Fruit fly (Drosophila melanogaster) whole organism, embryonic: ENCODE data around the gene armi.

Source experiments
- Atf3 ChIP-seq: fragments of 200-800 bp; sonication (Bioruptor generic); optimal IDR thresholded peaks from 3 replicates; lab custom pipeline; 2016; ENCODE audit warnings: missing biosample characterization, missing genetic modification characterization
- Awh ChIP-seq: fragments of 200-800 bp; sonication (Bioruptor generic); IDR thresholded peaks from 2 replicates; pipeline ENCODE4, ENCODE4 v1.3.6; 2022; ENCODE audit warnings: missing biosample characterization, missing genetic modification characterization
- B-H1 ChIP-seq: fragments of 200-800 bp; sonication (Bioruptor generic); IDR thresholded peaks from 3 replicates; pipeline ENCODE4 v1.3.6; 2022; ENCODE audit warnings: missing biosample characterization, missing genetic modification characterization
- C15 ChIP-seq: fragments of 200-800 bp; sonication (Bioruptor generic); IDR thresholded peaks from 3 replicates; pipeline ENCODE4 v1.3.6; 2022; ENCODE audit warnings: missing biosample characterization, missing genetic modification characterization
- CG10209 ChIP-seq: fragments of 200-800 bp; sonication (Bioruptor generic); optimal IDR thresholded peaks from 3 replicates; lab custom pipeline; 2017; ENCODE audit warnings: missing biosample characterization, mild to moderate bottlenecking, missing genetic modification characterization, missing genetic modification reagents
- CG1024 ChIP-seq: fragments of 200-800 bp; sonication (Bioruptor generic); IDR thresholded peaks from 2 replicates; pipeline ENCODE4 v1.3.6; 2022; ENCODE audit warnings: missing biosample characterization, missing genetic modification characterization
- CG10979 ChIP-seq: fragments of 200-800 bp; sonication (Bioruptor generic); optimal IDR thresholded peaks from 2 replicates; lab custom pipeline; 2018; ENCODE audit warnings: missing biosample characterization, mild to moderate bottlenecking, missing genetic modification characterization, moderate library complexity
- CG12659 ChIP-seq: fragments of 200-800 bp; sonication (Bioruptor generic); optimal IDR thresholded peaks from 3 replicates; lab custom pipeline; 2017; ENCODE audit warnings: mild to moderate bottlenecking, missing biosample characterization, missing genetic modification reagents, missing genetic modification characterization
- CG13424 ChIP-seq: fragments of 200-800 bp; sonication (Bioruptor generic); optimal IDR thresholded peaks from 2 replicates; lab custom pipeline; 2019; ENCODE audit warnings: missing biosample characterization, mild to moderate bottlenecking, missing genetic modification characterization, moderate library complexity
- CG13624 ChIP-seq: fragments of 200-800 bp; sonication (Bioruptor generic); optimal IDR thresholded peaks from 2 replicates; lab custom pipeline; 2016; ENCODE audit warnings: missing biosample characterization, missing genetic modification characterization
- CG14441 ChIP-seq: fragments of 200-800 bp; sonication (Bioruptor generic); IDR thresholded peaks from 2 replicates; pipeline ENCODE4 v1.3.6; 2022; ENCODE audit warnings: missing biosample characterization, missing genetic modification characterization
- CG15514 ChIP-seq: fragments of 200-800 bp; sonication (Bioruptor generic); optimal IDR thresholded peaks from 3 replicates; lab custom pipeline; 2017; ENCODE audit warnings: missing biosample characterization, missing genetic modification characterization, mild to moderate bottlenecking, moderate library complexity, missing genetic modification reagents
- CG16863 ChIP-seq: fragments of 200-800 bp; sonication (Bioruptor generic); optimal IDR thresholded peaks from 3 replicates; lab custom pipeline; 2016; ENCODE audit warnings: missing biosample characterization, missing genetic modification characterization
- CG1792 ChIP-seq: fragments of 200-800 bp; sonication (Bioruptor generic); optimal IDR thresholded peaks from 2 replicates; lab custom pipeline; 2016; ENCODE audit warnings: missing biosample characterization, missing genetic modification characterization
- CG18262 ChIP-seq: fragments of 200-800 bp; optimal IDR thresholded peaks from 3 replicates; lab custom pipeline; 2019; ENCODE audit warnings: missing biosample characterization, mild to moderate bottlenecking, missing genetic modification characterization, moderate library complexity
- CG30403 ChIP-seq: fragments of 200-800 bp; sonication (Bioruptor generic); optimal IDR thresholded peaks from 3 replicates; lab custom pipeline; 2016; ENCODE audit warnings: missing biosample characterization, missing genetic modification characterization
- CG32532 ChIP-seq: fragments of 200-800 bp; sonication (Bioruptor generic); IDR thresholded peaks from 2 replicates; pipeline ENCODE4 v1.3.6; 2022; ENCODE audit warnings: missing biosample characterization, missing genetic modification characterization
- CG3847 ChIP-seq: fragments of 200-800 bp; sonication (Bioruptor generic); IDR thresholded peaks from 2 replicates; pipeline ENCODE4 v1.3.6; 2022; ENCODE audit warnings: missing biosample characterization, missing genetic modification characterization
- CG43689 ChIP-seq: fragments of 200-800 bp; sonication (Bioruptor generic); IDR thresholded peaks from 2 replicates; pipeline ENCODE4 v1.3.6; 2022; ENCODE audit warnings: missing biosample characterization, missing genetic modification characterization
- CG4854 ChIP-seq: fragments of 200-800 bp; sonication (Bioruptor generic); optimal IDR thresholded peaks from 2 replicates; lab custom pipeline; 2016; ENCODE audit warnings: missing biosample characterization, missing genetic modification characterization, inconsistent platforms
- CG6683 ChIP-seq: fragments of 200-800 bp; sonication (Bioruptor generic); optimal IDR thresholded peaks from 2 replicates; lab custom pipeline; 2017; ENCODE audit warnings: missing biosample characterization, mild to moderate bottlenecking, missing genetic modification characterization, missing genetic modification reagents
- CG6765 ChIP-seq: fragments of 200-800 bp; sonication (Bioruptor generic); optimal IDR thresholded peaks from 3 replicates; lab custom pipeline; 2017; ENCODE audit warnings: missing biosample characterization, mild to moderate bottlenecking, missing genetic modification characterization
- CG6854 ChIP-seq: fragments of 200-800 bp; sonication (Bioruptor generic); optimal IDR thresholded peaks from 3 replicates; lab custom pipeline; 2017; ENCODE audit warnings: missing biosample characterization, mild to moderate bottlenecking, missing genetic modification characterization
- CG7745 ChIP-seq: fragments of 200-800 bp; sonication (Bioruptor generic); optimal IDR thresholded peaks from 2 replicates; lab custom pipeline; 2018; ENCODE audit warnings: missing biosample characterization, mild to moderate bottlenecking, missing genetic modification characterization, moderate library complexity
- CG8388 ChIP-seq: fragments of 200-800 bp; sonication (Bioruptor generic); optimal IDR thresholded peaks from 2 replicates; lab custom pipeline; 2019; ENCODE audit warnings: missing biosample characterization, mild to moderate bottlenecking, missing genetic modification characterization, moderate library complexity
- CG9932 ChIP-seq: fragments of 200-800 bp; sonication (Bioruptor generic); IDR thresholded peaks from 2 replicates; pipeline ENCODE4 v1.3.6; 2022; ENCODE audit warnings: missing biosample characterization, missing genetic modification characterization
- CrebB ChIP-seq: fragments of 200-800 bp; sonication (Bioruptor generic); optimal IDR thresholded peaks from 3 replicates; lab custom pipeline; 2018; ENCODE audit warnings: missing biosample characterization, mild to moderate bottlenecking, missing genetic modification characterization
- D19A ChIP-seq: fragments of 200-800 bp; optimal IDR thresholded peaks from 3 replicates; lab custom pipeline; 2019; ENCODE audit warnings: missing biosample characterization, mild to moderate bottlenecking, missing genetic modification characterization, moderate library complexity
- D19B ChIP-seq: fragments of 200-800 bp; sonication (Bioruptor generic); optimal IDR thresholded peaks from 2 replicates; lab custom pipeline; 2017; ENCODE audit warnings: missing biosample characterization, mild to moderate bottlenecking, missing genetic modification characterization
- Ets97D ChIP-seq: fragments of 200-800 bp; sonication (Bioruptor generic); optimal IDR thresholded peaks from 3 replicates; lab custom pipeline; 2016; ENCODE audit warnings: missing biosample characterization, missing genetic modification characterization
- Fer1 ChIP-seq: fragments of 200-800 bp; sonication (Bioruptor generic); optimal IDR thresholded peaks from 2 replicates; lab custom pipeline; 2017; ENCODE audit warnings: missing biosample characterization, mild to moderate bottlenecking, missing genetic modification characterization
- Nf-YA ChIP-seq: fragments of 200-800 bp; sonication (Bioruptor generic); IDR thresholded peaks from 2 replicates; pipeline ENCODE4 v1.3.6; 2022; ENCODE audit warnings: missing biosample characterization, missing genetic modification characterization
- Nf-YB ChIP-seq: fragments of 200-800 bp; sonication (Bioruptor generic); optimal IDR thresholded peaks from 3 replicates; lab custom pipeline; 2019; ENCODE audit warnings: missing biosample characterization, mild to moderate bottlenecking, missing genetic modification characterization, moderate library complexity
- Oli ChIP-seq: fragments of 200-800 bp; sonication (Bioruptor generic); optimal IDR thresholded peaks from 2 replicates; lab custom pipeline; 2018; ENCODE audit warnings: missing biosample characterization, mild to moderate bottlenecking, missing genetic modification characterization, moderate library complexity
- Rfx ChIP-seq: fragments of 200-800 bp; sonication (Bioruptor generic); IDR thresholded peaks from 2 replicates; pipeline ENCODE4 v1.3.6; 2022; ENCODE audit warnings: missing biosample characterization, missing genetic modification characterization
- aop ChIP-seq: fragments of 200-800 bp; sonication (Bioruptor generic); IDR thresholded peaks from 2 replicates; pipeline ENCODE4 v1.3.6; 2022; ENCODE audit warnings: missing biosample characterization, missing genetic modification characterization
- ap ChIP-seq: fragments of 200-800 bp; sonication (Bioruptor generic); IDR thresholded peaks from 2 replicates; pipeline ENCODE4 v1.3.6; 2022; ENCODE audit warnings: missing biosample characterization, missing genetic modification characterization
- ash1 ChIP-seq: fragments of 200-800 bp; sonication (Bioruptor generic); optimal IDR thresholded peaks from 2 replicates; lab custom pipeline; 2018; ENCODE audit warnings: missing biosample characterization, mild to moderate bottlenecking, missing genetic modification characterization
- bcd ChIP-seq: fragments of 200-800 bp; sonication (Bioruptor generic); optimal IDR thresholded peaks from 2 replicates; lab custom pipeline; 2017; ENCODE audit warnings: missing biosample characterization, mild to moderate bottlenecking, missing genetic modification characterization
- cas ChIP-seq: fragments of 200-800 bp; sonication (Bioruptor generic); IDR thresholded peaks from 2 replicates; pipeline ENCODE4 v1.3.6; 2022; ENCODE audit warnings: missing biosample characterization, missing genetic modification characterization
- da ChIP-seq: fragments of 200-800 bp; sonication (Bioruptor generic); optimal IDR thresholded peaks from 2 replicates; lab custom pipeline; 2016; ENCODE audit warnings: missing biosample characterization, missing genetic modification characterization
- dimm ChIP-seq: fragments of 200-800 bp; sonication (Bioruptor generic); IDR thresholded peaks from 2 replicates; pipeline ENCODE4 v1.3.6; 2022; ENCODE audit warnings: missing biosample characterization, missing genetic modification characterization
- insv ChIP-seq, 2 experiments: fragments of 200-800 bp; sonication (Bioruptor generic); optimal IDR thresholded peaks; 3 replicates each; lab custom pipeline; 2016 to 2018; ENCODE audit warnings: missing biosample characterization in 2 of 2, missing genetic modification characterization in 2 of 2
- jigr1 ChIP-seq: fragments of 200-800 bp; sonication (Bioruptor generic); IDR thresholded peaks from 3 replicates; pipeline ENCODE4 v1.3.6; 2022; ENCODE audit warnings: missing biosample characterization, missing genetic modification characterization
- jumu ChIP-seq: fragments of 200-800 bp; sonication (Bioruptor generic); optimal IDR thresholded peaks from 3 replicates; lab custom pipeline; 2016; ENCODE audit warnings: missing biosample characterization, missing genetic modification characterization
- lilli ChIP-seq: fragments of 200-800 bp; sonication (Bioruptor generic); optimal IDR thresholded peaks from 3 replicates; lab custom pipeline; 2016; ENCODE audit warnings: missing biosample characterization, missing genetic modification characterization
- mld ChIP-seq: fragments of 200-800 bp; sonication (Bioruptor generic); IDR thresholded peaks from 3 replicates; pipeline ENCODE4 v1.3.6; 2022; ENCODE audit warnings: missing biosample characterization, missing genetic modification characterization; ENCODE audit not compliant: partially characterized antibody
- pita ChIP-seq: fragments of 200-800 bp; sonication (Bioruptor generic); optimal IDR thresholded peaks from 2 replicates; lab custom pipeline; 2017; ENCODE audit warnings: missing biosample characterization, mild to moderate bottlenecking, missing genetic modification characterization
- sens ChIP-seq: fragments of 200-800 bp; sonication (Bioruptor generic); peaks from one replicate; lab custom pipeline; 2016; ENCODE audit warnings: missing biosample characterization, missing genetic modification characterization
- slp2 ChIP-seq: fragments of 200-800 bp; sonication (Bioruptor generic); optimal IDR thresholded peaks from 2 replicates; lab custom pipeline; 2016; ENCODE audit warnings: missing biosample characterization, missing genetic modification characterization
- unc-4 ChIP-seq: fragments of 200-800 bp; sonication (Bioruptor generic); IDR thresholded peaks from 2 replicates; pipeline ENCODE4 v1.3.6; 2022; ENCODE audit warnings: missing biosample characterization, missing genetic modification characterization; ENCODE audit not compliant: partially characterized antibody
- unpg ChIP-seq: fragments of 200-800 bp; sonication (Bioruptor generic); optimal IDR thresholded peaks from 3 replicates; lab custom pipeline; 2018; ENCODE audit warnings: missing biosample characterization, mild to moderate bottlenecking, missing genetic modification characterization, moderate library complexity

armi gene

dm6 chr3L:3471174-3471573, 10.1 kb downstream of the armi start, which contains the start of gene CG14971 (continued):
- TF ChIP-seq ap (GFP tag; lab: Robert Waterston, UW) (no peak), ash1 (GFP tag; lab: Kevin White, UChicago) (no peak), unpg (GFP tag; lab: Kevin White, UChicago) (no peak), da (no peak), dimm (GFP tag; lab: Robert Waterston, UW) (no peak), lilli (peak; percentile 70), Awh (GFP tag; lab: Robert Waterston, UW) (no peak), CG7745 (tag; lab: Kevin White, UChicago) (no peak), CG3847 (peak; percentile 40; the same call in 1 of the 2 replicates), CG30403 (GFP tag; lab: Kevin White, UChicago) (no peak), sens (GFP tag; lab: Kevin White, UChicago) (peak; percentile 82), B-H1 (GFP tag; lab: Robert Waterston, UW) (no peak), CG9932 (GFP tag; lab: Robert Waterston, UW) (peak; percentile 73), CG1792 (GFP tag; lab: Kevin White, UChicago) (peak; percentile 4), Ets97D (peak; percentile 67), CG10979 (tag; lab: Kevin White, UChicago) (peak; percentile 18), Nf-YA (no peak), CG32532 (peak; percentile 53), mld (peak; percentile 72; the same call in 2 of the 3 replicates), bcd (GFP tag; lab: Kevin White, UChicago) (peak; percentile 9), CG13624 (GFP tag; lab: Kevin White, UChicago) (peak; percentile 56), CG15514 (peak; percentile 80)

- no peak for TF ChIP-seq Nf-YB
- no peak for TF ChIP-seq slp2 (GFP tag; lab: Kevin White, UChicago)
- TF ChIP-seq pita (GFP tag; lab: Kevin White, UChicago): peak; percentile 12
- no peak for TF ChIP-seq C15
- TF ChIP-seq aop (GFP tag; lab: Robert Waterston, UW): no peak
- no peak for TF ChIP-seq CG6854 (GFP tag; lab: Kevin White, UChicago)
- no peak for TF ChIP-seq CG10209
- no peak for TF ChIP-seq jigr1
- no peak for TF ChIP-seq CG6765 (GFP tag; lab: Kevin White, UChicago)
- TF ChIP-seq CG32532: no peak
- no peak for TF ChIP-seq CG43689 (GFP tag; lab: Robert Waterston, UW)
- no peak for TF ChIP-seq CG18262 (tag; lab: Kevin White, UChicago)
- no peak for TF ChIP-seq insv (GFP tag; optimal IDR thresholded peaks at IDR 0.05; lab: Kevin White, UChicago)
- TF ChIP-seq D19B: no peak
- no peak for TF ChIP-seq CG13424
- no peak for TF ChIP-seq CG14441
- no peak for TF ChIP-seq jumu (GFP tag; lab: Kevin White, UChicago)
- TF ChIP-seq CG8388: no peak
- TF ChIP-seq CG16863 (GFP tag; lab: Kevin White, UChicago): no peak
- TF ChIP-seq CrebB (tag; lab: Kevin White, UChicago): no peak
- TF ChIP-seq CG1024: no peak
- TF ChIP-seq Fer1 (GFP tag; lab: Kevin White, UChicago): no peak
- no peak for TF ChIP-seq Rfx (GFP tag; lab: Robert Waterston, UW)
- no peak for TF ChIP-seq unc-4
- no peak for TF ChIP-seq Oli (tag; lab: Kevin White, UChicago)
- TF ChIP-seq CG6683 (GFP tag; lab: Kevin White, UChicago): no peak
- no peak for TF ChIP-seq cas (GFP tag; lab: Robert Waterston, UW)
- no peak for TF ChIP-seq CG4854 (GFP tag; lab: Kevin White, UChicago)
- peak; percentile 25 for TF ChIP-seq CG12659
- no peak for TF ChIP-seq D19A (tag; lab: Kevin White, UChicago)
- no peak for TF ChIP-seq Atf3 (GFP tag; lab: Kevin White, UChicago)
Observed at dm6 chr3L:3472063-3472528, 11.0 kb downstream of the armi start, which contains the start of the genes CG32267 and CG42324. Gene CG32267, minus strand, starts transcription at chr3L:3472113. Gene CG42324, plus strand, starts transcription at chr3L:3472447.
